Worm (Caenorhabditis elegans): Measurements from ENCODE around the gene daf-22.

The daf-22 gene

ce11 chrII:12382625-12383562 lies 42.6 kb downstream of the daf-22 start, which contains the start of gene btb-14 (continued):
- TF ChIP-seq efl-1 (optimal IDR thresholded peaks at IDR 0.05) = peak; percentile 36 to 37
- TF ChIP-seq efl-1 (GFP tag; optimal IDR thresholded peaks at IDR 0.05 in 1 of 2) = peak in 1 of 2 experiments; percentile 53
- TF ChIP-seq blmp-1 (tag; optimal IDR thresholded peaks at IDR 0.05) = no peak
- no peak for TF ChIP-seq fos-1 (tag; optimal IDR thresholded peaks at IDR 0.05)
- TF ChIP-seq ztf-4 (tag; optimal IDR thresholded peaks at IDR 0.05) = no peak
- peak; percentile 1; the same call in 1 of the 2 replicates for TF ChIP-seq isw-1 (GFP tag; IDR thresholded peaks at IDR 0.05)
- TF ChIP-seq sup-37 (GFP tag; optimal IDR thresholded peaks at IDR 0.05) = no peak
- TF ChIP-seq unc-98 (GFP tag; IDR thresholded peaks at IDR 0.05) = no peak
- TF ChIP-seq C34B4.2 (tag; optimal IDR thresholded peaks at IDR 0.05) = no peak
- TF ChIP-seq fkh-4 (tag; optimal IDR thresholded peaks at IDR 0.05; ENCODE audit: borderline replicate concordance) = no peak
- no peak for TF ChIP-seq skn-1 (tag; optimal IDR thresholded peaks at IDR 0.05)
- peak; percentile 34 for TF ChIP-seq swsn-7 (tag; optimal IDR thresholded peaks at IDR 0.05)
- no peak for TF ChIP-seq egl-27 (tag; optimal IDR thresholded peaks at IDR 0.05)
- TF ChIP-seq nhr-28 (tag; optimal IDR thresholded peaks at IDR 0.05) = no peak
- no peak for TF ChIP-seq ceh-8 (GFP tag; optimal IDR thresholded peaks at IDR 0.05)
- TF ChIP-seq jun-1 (tag; optimal IDR thresholded peaks at IDR 0.05) = no peak
- TF ChIP-seq mdl-1 (tag; optimal IDR thresholded peaks at IDR 0.05) = no peak
- TF ChIP-seq efl-3 (GFP tag; optimal IDR thresholded peaks at IDR 0.05) = no peak
- no peak for TF ChIP-seq tlp-1 (tag; optimal IDR thresholded peaks at IDR 0.05)
- TF ChIP-seq C16A3.4 (tag; optimal IDR thresholded peaks at IDR 0.05) = no peak
- TF ChIP-seq aly-2 (tag; optimal IDR thresholded peaks at IDR 0.05) = no peak
- TF ChIP-seq nhr-76 (tag; optimal IDR thresholded peaks at IDR 0.05) = no peak
- peak; percentile 5 for TF ChIP-seq snu-23 (GFP tag; optimal IDR thresholded peaks at IDR 0.05)
- no peak for TF ChIP-seq ceh-88 (GFP tag; IDR thresholded peaks at IDR 0.05)
- peak; percentile 69 for TF ChIP-seq nhr-47 (tag; optimal IDR thresholded peaks at IDR 0.05)
- TF ChIP-seq zip-4 (GFP tag; optimal IDR thresholded peaks at IDR 0.05) = no peak
- TF ChIP-seq nhr-85 (tag) = peak; percentile 8
- peak; percentile 92 for TF ChIP-seq snpc-4 (tag; optimal IDR thresholded peaks at IDR 0.05)
- peak; percentile 48 for TF ChIP-seq nhr-71 (tag; optimal IDR thresholded peaks at IDR 0.05)
- TF ChIP-seq fkh-8 (tag; optimal IDR thresholded peaks at IDR 0.05) = peak; percentile 81
- no peak for TF ChIP-seq nhr-77 (tag; optimal IDR thresholded peaks at IDR 0.05)
- no peak for TF ChIP-seq lin-15B (tag; optimal IDR thresholded peaks at IDR 0.05)
- TF ChIP-seq sptf-1 (tag; optimal IDR thresholded peaks at IDR 0.05) = no peak
- TF ChIP-seq unc-30 (tag; optimal IDR thresholded peaks at IDR 0.05) = no peak
- no peak for TF ChIP-seq grh-1 (GFP tag; IDR thresholded peaks at IDR 0.05)
- no peak for TF ChIP-seq nhr-20 (tag; optimal IDR thresholded peaks at IDR 0.05)
- TF ChIP-seq hpl-2 (GFP tag; optimal IDR thresholded peaks at IDR 0.05) = no peak
- peak; percentile 0 to 12 for TF ChIP-seq lsy-2 (tag; optimal IDR thresholded peaks at IDR 0.05)
- TF ChIP-seq ceh-82 (tag; optimal IDR thresholded peaks at IDR 0.05) = peak in 1 of 3 experiments; percentile 56
- no peak for TF ChIP-seq hlh-4 (tag; optimal IDR thresholded peaks at IDR 0.05)
- peak; percentile 35 for TF ChIP-seq dsc-1 (tag; optimal IDR thresholded peaks at IDR 0.05)
- no peak for TF ChIP-seq vab-15 (tag; optimal IDR thresholded peaks at IDR 0.05)
- peak in 1 of 2 experiments; percentile 30 for TF ChIP-seq lin-35 (GFP tag; optimal IDR thresholded peaks at IDR 0.05)
- no peak for TF ChIP-seq lir-3 (tag; optimal IDR thresholded peaks at IDR 0.05; ENCODE audit: poor library complexity)
- no peak for TF ChIP-seq nhr-90 (tag; optimal IDR thresholded peaks at IDR 0.05; ENCODE audit: poor library complexity)
- TF ChIP-seq elt-2 (tag; optimal IDR thresholded peaks at IDR 0.05) = no peak
- peak; percentile 68 for TF ChIP-seq unc-86 (tag; optimal IDR thresholded peaks at IDR 0.05)
- no peak for TF ChIP-seq ceh-63 (GFP tag; optimal IDR thresholded peaks at IDR 0.05)
- TF ChIP-seq hlh-17 (GFP tag; optimal IDR thresholded peaks at IDR 0.05; ENCODE audit: borderline replicate concordance) = no peak
- peak; percentile 14 for TF ChIP-seq fkh-10 (GFP tag; optimal IDR thresholded peaks at IDR 0.05)
- TF ChIP-seq xbp-1 (tag; optimal IDR thresholded peaks at IDR 0.05) = no peak

Measured in whole organism, L1 larva.